Worm (Caenorhabditis elegans) whole organism, young adult: Measurements from ENCODE around the gene piki-1.

Experiments used
- F10E7.11 ChIP-seq: sonication (generic microtip); optimal IDR thresholded peaks from 2 replicates; lab custom pipeline; 2017; ENCODE audit warnings: mild to moderate bottlenecking, missing genetic modification characterization, moderate library complexity, missing compliant biosample characterization
- F22D6.2 ChIP-seq: sonication (generic microtip); optimal IDR thresholded peaks from 2 replicates; lab custom pipeline; 2016; ENCODE audit warnings: mild to moderate bottlenecking, missing genetic modification characterization, missing compliant biosample characterization
- F39B2.1 ChIP-seq: fragments of 200-800 bp; sonication (Bioruptor generic); IDR thresholded peaks from 2 replicates; pipeline ENCODE4 v1.3.6; 2022; ENCODE audit warnings: missing genetic modification reagents, missing genetic modification characterization, missing compliant biosample characterization
- attf-6 ChIP-seq: fragments of 200-800 bp; sonication (Bioruptor generic); IDR thresholded peaks from 2 replicates; pipeline ENCODE4 v1.3.6; 2022; ENCODE audit warnings: missing genetic modification reagents, missing genetic modification characterization, missing compliant biosample characterization
- egl-44 ChIP-seq: fragments of 200-800 bp; sonication (Bioruptor generic); IDR thresholded peaks from 2 replicates; pipeline ENCODE4 v1.3.6; 2022; ENCODE audit warnings: missing genetic modification reagents, missing genetic modification characterization, missing compliant biosample characterization
- ets-4 ChIP-seq: fragments of 200-800 bp; sonication (Bioruptor generic); optimal IDR thresholded peaks from 2 replicates; lab custom pipeline; 2018; ENCODE audit warnings: mild to moderate bottlenecking, missing genetic modification characterization, missing compliant biosample characterization
- hmg-20 ChIP-seq: fragments of 200-800 bp; sonication (Bioruptor generic); IDR thresholded peaks from 2 replicates; pipeline ENCODE4 v1.3.6; 2022; ENCODE audit warnings: missing genetic modification reagents, missing genetic modification characterization, missing compliant biosample characterization
- hsf-1 ChIP-seq: fragments of 200-800 bp; sonication (Bioruptor generic); IDR thresholded peaks from 2 replicates; pipeline ENCODE4 v1.3.6; 2022; ENCODE audit warnings: missing genetic modification reagents, missing genetic modification characterization, missing compliant biosample characterization
- nfya-2 ChIP-seq: fragments of 200-800 bp; sonication (Bioruptor generic); IDR thresholded peaks from 2 replicates; pipeline ENCODE4 v1.3.6; 2022; ENCODE audit warnings: missing genetic modification reagents, missing genetic modification characterization, missing compliant biosample characterization
- pha-4 ChIP-seq: fragments of 150-350 bp; sonication (generic microtip); optimal IDR thresholded peaks from 2 replicates; lab custom pipeline; 2014; ENCODE audit warnings: missing biosample characterization, missing genetic modification reagents, missing genetic modification characterization

ce11 chrX:15262875-15263274 lies 16.7 kb upstream of the piki-1 start:
- TF ChIP-seq ets-4, result no peak
- TF ChIP-seq F39B2.1 (GFP tag; lab: Robert Waterston, UW), result no peak
- no peak for TF ChIP-seq F22D6.2
- TF ChIP-seq attf-6 (GFP tag; lab: Robert Waterston, UW), result no peak
- TF ChIP-seq F10E7.11 (tag; lab: Kevin White, UChicago), result no peak
- no peak for TF ChIP-seq hsf-1 (GFP tag; lab: Robert Waterston, UW)
- TF ChIP-seq hmg-20 (GFP tag; lab: Robert Waterston, UW), result no peak
- TF ChIP-seq pha-4 (tag; lab: Kevin White, UChicago), result no peak
- TF ChIP-seq nfya-2 (GFP tag; lab: Robert Waterston, UW), result no peak
- no peak for TF ChIP-seq egl-44 (GFP tag; lab: Robert Waterston, UW)
